Worm (Caenorhabditis elegans) whole organism, young adult: ENCODE measurements around the gene clec-252.
A peak's percentile ranks its signal among the peaks of the same experiment; 100 is the strongest.

Source experiments
- B0019.2 ChIP-seq: fragments of 200-800 bp; sonication (Bioruptor generic); conservative IDR thresholded peaks from 2 replicates; pipeline ENCODE4 v1.3.6; 2022; ENCODE audit warnings: missing genetic modification reagents, missing genetic modification characterization, missing compliant biosample characterization
- B0261.1 ChIP-seq: sonication (generic microtip); optimal IDR thresholded peaks from 2 replicates; lab custom pipeline; 2016; ENCODE audit warnings: mild to moderate bottlenecking, missing genetic modification characterization, moderate library complexity, missing compliant biosample characterization
- D2030.7 ChIP-seq: fragments of 200-800 bp; sonication (Bioruptor generic); IDR thresholded peaks from 2 replicates; pipeline ENCODE4 v1.3.6; 2022; ENCODE audit warnings: missing genetic modification reagents, missing genetic modification characterization, missing compliant biosample characterization
- F10E7.11 ChIP-seq: sonication (generic microtip); optimal IDR thresholded peaks from 2 replicates; lab custom pipeline; 2017; ENCODE audit warnings: mild to moderate bottlenecking, missing genetic modification characterization, moderate library complexity, missing compliant biosample characterization
- F57A8.1 ChIP-seq: fragments of 200-800 bp; sonication (Bioruptor generic); optimal IDR thresholded peaks from 2 replicates; lab custom pipeline; 2018; ENCODE audit warnings: mild to moderate bottlenecking, missing genetic modification characterization, moderate library complexity, missing compliant biosample characterization
- K12H6.12 ChIP-seq: fragments of 200-800 bp; sonication (Bioruptor generic); optimal IDR thresholded peaks from 2 replicates; lab custom pipeline; 2018; ENCODE audit warnings: mild to moderate bottlenecking, missing genetic modification characterization, missing compliant biosample characterization
- Y53F4B.3 ChIP-seq: fragments of 200-800 bp; sonication (Bioruptor generic); IDR thresholded peaks from 2 replicates; pipeline ENCODE4 v1.3.6; 2022; ENCODE audit warnings: missing genetic modification reagents, missing genetic modification characterization, missing compliant biosample characterization
- Y53G8AR.9 ChIP-seq: fragments of 200-800 bp; sonication (Bioruptor generic); conservative IDR thresholded peaks from 2 replicates; pipeline ENCODE4 v1.3.6; 2022; ENCODE audit warnings: missing genetic modification reagents, missing genetic modification characterization, missing compliant biosample characterization
- attf-6 ChIP-seq: fragments of 200-800 bp; sonication (Bioruptor generic); IDR thresholded peaks from 2 replicates; pipeline ENCODE4 v1.3.6; 2022; ENCODE audit warnings: missing genetic modification reagents, missing genetic modification characterization, missing compliant biosample characterization
- cebp-2 ChIP-seq: fragments of 200-800 bp; sonication (Bioruptor generic); IDR thresholded peaks from 2 replicates; pipeline ENCODE4 v1.3.6; 2022; ENCODE audit warnings: missing genetic modification characterization, missing compliant biosample characterization
- ceh-27 ChIP-seq: fragments of 200-800 bp; sonication (Bioruptor generic); optimal IDR thresholded peaks from 2 replicates; lab custom pipeline; 2018; ENCODE audit warnings: mild to moderate bottlenecking, missing genetic modification characterization, moderate library complexity, missing compliant biosample characterization
- ceh-58 ChIP-seq: fragments of 200-800 bp; sonication (Bioruptor generic); IDR thresholded peaks from 2 replicates; pipeline ENCODE4 v1.3.6; 2022; ENCODE audit warnings: missing genetic modification characterization, missing compliant biosample characterization
- dox-1 ChIP-seq: fragments of 200-800 bp; sonication (Bioruptor generic); IDR thresholded peaks from 2 replicates; pipeline ENCODE4 v1.3.6; 2022; ENCODE audit warnings: missing genetic modification reagents, missing genetic modification characterization, missing compliant biosample characterization
- efl-1 ChIP-seq: fragments of 150-350 bp; optimal IDR thresholded peaks from 2 replicates; lab custom pipeline; 2014; ENCODE audit warnings: missing biosample characterization, missing genetic modification reagents, missing genetic modification characterization
- egrh-3 ChIP-seq: fragments of 200-800 bp; sonication (Bioruptor generic); IDR thresholded peaks from 2 replicates; pipeline ENCODE4 v1.3.6; 2022; ENCODE audit warnings: missing genetic modification reagents, missing genetic modification characterization, missing compliant biosample characterization
- ekl-4 ChIP-seq: fragments of 200-800 bp; sonication (Bioruptor generic); IDR thresholded peaks from 2 replicates; pipeline ENCODE4 v1.3.6; 2022; ENCODE audit warnings: missing genetic modification reagents, missing genetic modification characterization, missing compliant biosample characterization
- him-1 ChIP-seq: sonication (generic microtip); optimal IDR thresholded peaks from 2 replicates; lab custom pipeline; 2016; ENCODE audit warnings: missing genotype, missing genetic modification reagents, missing genetic modification characterization, missing compliant biosample characterization
- hmg-1.2 ChIP-seq: fragments of 200-800 bp; sonication (Bioruptor generic); IDR thresholded peaks from 2 replicates; pipeline ENCODE4 v1.3.6; 2022; ENCODE audit warnings: missing genetic modification reagents, missing genetic modification characterization, missing compliant biosample characterization
- hsf-1 ChIP-seq: fragments of 200-800 bp; sonication (Bioruptor generic); IDR thresholded peaks from 2 replicates; pipeline ENCODE4 v1.3.6; 2022; ENCODE audit warnings: missing genetic modification reagents, missing genetic modification characterization, missing compliant biosample characterization
- let-607 ChIP-seq, 2 experiments: fragments of 200-800 bp in 1 of 2; sonication (Bioruptor generic) in 1 of 2; sonication (generic microtip) in 1 of 2; optimal IDR thresholded peaks; 2 replicates each; lab custom pipeline; 2016 to 2018; ENCODE audit warnings: mild to moderate bottlenecking in 2 of 2, missing compliant biosample characterization in 2 of 2, missing genetic modification characterization in 2 of 2, moderate library complexity in 2 of 2, missing genotype in 1 of 2
- lin-26 ChIP-seq: fragments of 200-800 bp; sonication (Bioruptor generic); IDR thresholded peaks from 2 replicates; pipeline ENCODE4 v1.3.6; 2022; ENCODE audit warnings: missing genetic modification reagents, missing genetic modification characterization, missing compliant biosample characterization
- lsl-1 ChIP-seq: fragments of 200-800 bp; sonication (Bioruptor generic); optimal IDR thresholded peaks from 2 replicates; lab custom pipeline; 2018; ENCODE audit warnings: mild to moderate bottlenecking, missing genetic modification characterization, moderate library complexity, missing compliant biosample characterization
- mcd-1 ChIP-seq: fragments of 200-800 bp; sonication (Bioruptor generic); IDR thresholded peaks from 2 replicates; pipeline ENCODE4 v1.3.6; 2022; ENCODE audit warnings: missing genetic modification reagents, missing genetic modification characterization, missing compliant biosample characterization
- nfya-2 ChIP-seq: fragments of 200-800 bp; sonication (Bioruptor generic); IDR thresholded peaks from 2 replicates; pipeline ENCODE4 v1.3.6; 2022; ENCODE audit warnings: missing genetic modification reagents, missing genetic modification characterization, missing compliant biosample characterization
- nhr-120 ChIP-seq: fragments of 200-800 bp; sonication (Bioruptor generic); IDR thresholded peaks from 2 replicates; pipeline ENCODE4 v1.3.6; 2022; ENCODE audit warnings: missing genetic modification characterization, missing compliant biosample characterization
- pbrm-1 ChIP-seq: fragments of 200-800 bp; sonication (Bioruptor generic); IDR thresholded peaks from 2 replicates; pipeline ENCODE4 v1.3.6; 2022; ENCODE audit warnings: missing genetic modification reagents, missing genetic modification characterization, missing compliant biosample characterization
- pha-4 ChIP-seq: fragments of 150-350 bp; sonication (generic microtip); optimal IDR thresholded peaks from 2 replicates; lab custom pipeline; 2014; ENCODE audit warnings: missing biosample characterization, missing genetic modification reagents, missing genetic modification characterization
- snpc-4 ChIP-seq, 5 experiments: fragments of 150-350 bp in 1 of 5; sonication (generic microtip) in 4 of 5; optimal IDR thresholded peaks; 2 replicates each; lab custom pipeline; 2014 to 2018; ENCODE audit warnings: missing genetic modification characterization in 5 of 5, missing biosample characterization in 3 of 5, antibody characterized with exemption in 2 of 5, mild to moderate bottlenecking in 2 of 5, missing compliant biosample characterization in 2 of 5, missing genotype in 2 of 5, moderate library complexity in 2 of 5, missing genetic modification reagents in 1 of 5
- sptf-2 ChIP-seq: fragments of 200-800 bp; sonication (Bioruptor generic); optimal IDR thresholded peaks from 2 replicates; lab custom pipeline; 2018; ENCODE audit warnings: mild to moderate bottlenecking, missing genetic modification characterization, missing compliant biosample characterization
- zfh-2 ChIP-seq: fragments of 200-800 bp; sonication (Bioruptor generic); conservative IDR thresholded peaks from 2 replicates; pipeline ENCODE4 v1.3.6; 2022; ENCODE audit warnings: missing genetic modification reagents, missing genetic modification characterization, missing compliant biosample characterization

The clec-252 gene

ce11 chrV:18731579-18732041 lies 17.0 kb downstream of the clec-252 start, which contains the start of the genes asp-18 and scl-19:
TSS of gene asp-18 (minus strand) at chrV:18731679.
TSS of gene scl-19 (plus strand) at chrV:18731991.
- no peak for TF ChIP-seq let-607 (tag; optimal IDR thresholded peaks at IDR 0.05; lab: Kevin White, UChicago)
- TF ChIP-seq nfya-2 (GFP tag; lab: Robert Waterston, UW), result 0 out of 2 replicates have a peak, but pooled peaks have one; percentile 24

ce11 chrV:18729324-18729924 lies 19.2 kb downstream of the clec-252 start, which contains the start of gene asp-19:
TSS of gene asp-19 (minus strand) at chrV:18729374.
- TF ChIP-seq K12H6.12 (tag; lab: Kevin White, UChicago), result no peak
- TF ChIP-seq snpc-4 (GFP tag; optimal IDR thresholded peaks at IDR 0.05; lab: Kevin White, UChicago), result no peak
- TF ChIP-seq snpc-4 (tag; optimal IDR thresholded peaks at IDR 0.05; lab: Kevin White, UChicago), result peak in 1 of 4 experiments; percentile 51
- TF ChIP-seq zfh-2, result peak; percentile 65

ce11 chrV:18728287-18728686 lies 20.3 kb downstream of the clec-252 start:
- peak; percentile 93 for TF ChIP-seq egrh-3 (GFP tag; lab: Robert Waterston, UW)

- no peak for TF ChIP-seq ceh-27 (GFP tag; lab: Kevin White, UChicago)
- no peak for TF ChIP-seq attf-6 (GFP tag; lab: Robert Waterston, UW)
- TF ChIP-seq zfh-2, result 0 out of 2 replicates have a peak, but pooled peaks have one; percentile 23
Observed at ce11 chrV:18725858-18726257, 22.8 kb downstream of the clec-252 start.

- TF ChIP-seq zfh-2 (peak; percentile 29; the same call in 1 of the 2 replicates), hsf-1 (GFP tag; lab: Robert Waterston, UW) (0 out of 2 replicates have a peak, but pooled peaks have one; percentile 32), hmg-1.2 (GFP tag; lab: Robert Waterston, UW) (0 out of 2 replicates have a peak, but pooled peaks have one; percentile 22), nhr-120 (GFP tag; lab: Robert Waterston, UW) (0 out of 2 replicates have a peak, but pooled peaks have one; percentile 48), mcd-1 (peak; percentile 57; the same call in 1 of the 2 replicates)
Observed at ce11 chrV:18724810-18725209, 23.8 kb downstream of the clec-252 start.

ce11 chrV:18724076-18724475 lies 24.6 kb downstream of the clec-252 start:
- TF ChIP-seq F10E7.11, result no peak
- no peak for TF ChIP-seq dox-1
- TF ChIP-seq Y53G8AR.9 (GFP tag; lab: Robert Waterston, UW), result no peak
- TF ChIP-seq B0019.2, result no peak
- no peak for TF ChIP-seq D2030.7 (GFP tag; lab: Robert Waterston, UW)
- TF ChIP-seq hmg-1.2 (GFP tag; lab: Robert Waterston, UW), result no peak
- TF ChIP-seq pha-4 (tag; lab: Kevin White, UChicago), result no peak
- TF ChIP-seq B0261.1 (tag; lab: Kevin White, UChicago), result no peak
- no peak for TF ChIP-seq sptf-2 (GFP tag; lab: Kevin White, UChicago)
- no peak for TF ChIP-seq ceh-58 (GFP tag; lab: Robert Waterston, UW)
- no peak for TF ChIP-seq lsl-1 (GFP tag; lab: Kevin White, UChicago)
- no peak for TF ChIP-seq pbrm-1 (GFP tag; lab: Robert Waterston, UW)
- TF ChIP-seq ekl-4 (GFP tag; lab: Robert Waterston, UW), result no peak
- TF ChIP-seq cebp-2 (GFP tag; lab: Robert Waterston, UW), result no peak
- TF ChIP-seq efl-1 (GFP tag; lab: Kevin White, UChicago), result no peak
- TF ChIP-seq him-1, result no peak
- no peak for TF ChIP-seq F57A8.1 (GFP tag; lab: Kevin White, UChicago)
- TF ChIP-seq Y53F4B.3, result no peak
- TF ChIP-seq lin-26 (GFP tag; lab: Robert Waterston, UW), result no peak
